Worm (Caenorhabditis elegans) whole organism, L2 larva: ENCODE measurements around the gene ivph-3.

Source experiments
- F13H6.1 ChIP-seq: sonication (generic microtip); optimal IDR thresholded peaks from 2 replicates; lab custom pipeline; 2016; ENCODE audit warnings: missing genetic modification characterization, missing compliant biosample characterization
- lsy-2 ChIP-seq, 2 experiments: fragments of 150-350 bp in 1 of 2; sonication (generic microtip) in 1 of 2; optimal IDR thresholded peaks; 2 replicates each; lab custom pipeline; 2014 to 2017; ENCODE audit warnings: missing biosample characterization in 2 of 2, missing genetic modification characterization in 2 of 2
- mdl-1 ChIP-seq, 2 experiments: fragments of 150-350 bp in 1 of 2; sonication (generic microtip) in 1 of 2; optimal IDR thresholded peaks; 2 replicates each; lab custom pipeline; 2017; ENCODE audit warnings: missing biosample characterization in 2 of 2, missing genetic modification characterization in 2 of 2
- unc-55 ChIP-seq: fragments of 150-350 bp; sonication (generic microtip); optimal IDR thresholded peaks from 3 replicates; lab custom pipeline; 2014; ENCODE audit warnings: missing biosample characterization, missing genetic modification reagents, missing genetic modification characterization
- ztf-11 ChIP-seq: sonication (generic microtip); optimal IDR thresholded peaks from 2 replicates; lab custom pipeline; 2017; ENCODE audit warnings: missing biosample characterization, missing genetic modification characterization

- no peak for TF ChIP-seq ztf-11 (tag; lab: Kevin White, UChicago)
- TF ChIP-seq unc-55: no peak
- TF ChIP-seq lsy-2 (tag; optimal IDR thresholded peaks at IDR 0.05; lab: Kevin White, UChicago): no peak
- no peak for TF ChIP-seq mdl-1 (tag; optimal IDR thresholded peaks at IDR 0.05; lab: Kevin White, UChicago)
- TF ChIP-seq F13H6.1 (tag; lab: Kevin White, UChicago): no peak
Measured at ce11 chrIV:3097019-3097418, 43.5 kb downstream of the ivph-3 start.
